Fruit fly (Drosophila melanogaster) whole organism, prepupa: ENCODE results near the gene CG15740.

ENCODE experiments used
- CG11294 ChIP-seq: fragments of 200-800 bp; sonication (Bioruptor generic); IDR thresholded peaks from 2 replicates; pipeline ENCODE4 v1.3.6; 2022; ENCODE audit warnings: missing biosample characterization, missing genetic modification characterization
- CG11902 ChIP-seq: fragments of 200-800 bp; sonication (Bioruptor generic); optimal IDR thresholded peaks from 3 replicates; lab custom pipeline; 2016; ENCODE audit warnings: missing biosample characterization, missing genetic modification characterization
- CG15336 ChIP-seq: fragments of 200-800 bp; sonication (Bioruptor generic); IDR thresholded peaks from 2 replicates; pipeline ENCODE4 v1.3.6; 2022; ENCODE audit warnings: missing biosample characterization, missing genetic modification characterization
- CG16779 ChIP-seq: fragments of 200-800 bp; sonication (Bioruptor generic); optimal IDR thresholded peaks from 3 replicates; lab custom pipeline; 2017; ENCODE audit warnings: missing biosample characterization, mild to moderate bottlenecking, missing genetic modification characterization
- CG3032 ChIP-seq: fragments of 200-800 bp; optimal IDR thresholded peaks from 2 replicates; lab custom pipeline; 2019; ENCODE audit warnings: missing biosample characterization, mild to moderate bottlenecking, missing genetic modification characterization, moderate library complexity
- CG31627 ChIP-seq: fragments of 200-800 bp; sonication (Bioruptor generic); optimal IDR thresholded peaks from 3 replicates; lab custom pipeline; 2016; ENCODE audit warnings: missing biosample characterization, missing genetic modification characterization
- CG4318 ChIP-seq: fragments of 200-800 bp; sonication (Bioruptor generic); optimal IDR thresholded peaks from 3 replicates; lab custom pipeline; 2017; ENCODE audit warnings: missing biosample characterization, mild to moderate bottlenecking, missing genetic modification characterization
- CG6163 ChIP-seq: fragments of 200-800 bp; sonication (Bioruptor generic); IDR thresholded peaks from 3 replicates; pipeline ENCODE4 v1.3.6; 2022; ENCODE audit warnings: missing biosample characterization, missing genetic modification characterization
- CG6276 ChIP-seq: fragments of 200-800 bp; sonication (Bioruptor generic); optimal IDR thresholded peaks from 2 replicates; lab custom pipeline; 2017; ENCODE audit warnings: missing biosample characterization, mild to moderate bottlenecking, missing genetic modification characterization
- CG6808 ChIP-seq: fragments of 200-800 bp; sonication (Bioruptor generic); optimal IDR thresholded peaks from 3 replicates; lab custom pipeline; 2017; ENCODE audit warnings: missing biosample characterization, missing genetic modification characterization, mild to moderate bottlenecking, moderate library complexity, missing genetic modification reagents
- CG6854 ChIP-seq: fragments of 200-800 bp; sonication (Bioruptor generic); optimal IDR thresholded peaks from 2 replicates; lab custom pipeline; 2017; ENCODE audit warnings: missing biosample characterization, mild to moderate bottlenecking, missing genetic modification characterization
- CG8119 ChIP-seq: fragments of 200-800 bp; sonication (Bioruptor generic); IDR thresholded peaks from 3 replicates; pipeline ENCODE4 v1.3.6; 2022; ENCODE audit warnings: missing biosample characterization, missing genetic modification characterization
- CG8319 ChIP-seq: fragments of 200-800 bp; sonication (Bioruptor generic); optimal IDR thresholded peaks from 3 replicates; lab custom pipeline; 2016; ENCODE audit warnings: missing biosample characterization, missing genetic modification characterization
- CG8632 ChIP-seq: fragments of 200-800 bp; sonication (Bioruptor generic); optimal IDR thresholded peaks from 3 replicates; lab custom pipeline; 2016; ENCODE audit warnings: missing biosample characterization, missing genetic modification characterization
- CG9139 ChIP-seq: fragments of 200-800 bp; sonication (Bioruptor generic); optimal IDR thresholded peaks from 3 replicates; lab custom pipeline; 2017; ENCODE audit warnings: missing biosample characterization, mild to moderate bottlenecking, missing genetic modification characterization
- Eip78C ChIP-seq: fragments of 200-800 bp; sonication (Bioruptor generic); peaks from one replicate; lab custom pipeline; 2016; ENCODE audit warnings: missing biosample characterization, missing genetic modification characterization
- Ets21C ChIP-seq: fragments of 200-800 bp; sonication (Bioruptor generic); optimal IDR thresholded peaks from 3 replicates; lab custom pipeline; 2016; ENCODE audit warnings: missing biosample characterization, missing genetic modification characterization
- Ets96B ChIP-seq: fragments of 200-800 bp; optimal IDR thresholded peaks from 2 replicates; lab custom pipeline; 2019; ENCODE audit warnings: missing biosample characterization, mild to moderate bottlenecking, missing genetic modification characterization, moderate library complexity
- Gug ChIP-seq: fragments of 200-800 bp; sonication (Bioruptor generic); IDR thresholded peaks from 2 replicates; pipeline ENCODE4 v1.3.6; 2022; ENCODE audit warnings: missing biosample characterization, missing genetic modification characterization
- Hr38 ChIP-seq: sonication (Bioruptor generic); optimal IDR thresholded peaks from 2 replicates; lab custom pipeline; 2016; ENCODE audit warnings: missing biosample characterization, missing genetic modification characterization
- Hr39 ChIP-seq: fragments of 200-800 bp; sonication (Bioruptor generic); optimal IDR thresholded peaks from 2 replicates; lab custom pipeline; 2016; ENCODE audit warnings: missing biosample characterization, missing genetic modification characterization
- Lpt ChIP-seq: fragments of 200-800 bp; sonication (Bioruptor generic); optimal IDR thresholded peaks from 3 replicates; lab custom pipeline; 2016; ENCODE audit warnings: missing biosample characterization, missing genetic modification characterization
- Met ChIP-seq: fragments of 200-800 bp; sonication (Bioruptor generic); optimal IDR thresholded peaks from 3 replicates; lab custom pipeline; 2016; ENCODE audit warnings: missing biosample characterization, missing genetic modification characterization
- OdsH ChIP-seq: fragments of 200-800 bp; sonication (Bioruptor generic); optimal IDR thresholded peaks from 3 replicates; lab custom pipeline; 2016; ENCODE audit warnings: missing biosample characterization, missing genetic modification characterization
- Sox102F ChIP-seq: fragments of 200-800 bp; sonication (Bioruptor generic); optimal IDR thresholded peaks from 2 replicates; lab custom pipeline; 2016; ENCODE audit warnings: missing biosample characterization, mild to moderate bottlenecking, missing genetic modification characterization
- Sox15 ChIP-seq: fragments of 200-800 bp; sonication (Bioruptor generic); optimal IDR thresholded peaks from 3 replicates; lab custom pipeline; 2016; ENCODE audit warnings: missing biosample characterization, missing genetic modification characterization
- achi ChIP-seq: fragments of 200-800 bp; sonication (Bioruptor generic); optimal IDR thresholded peaks from 3 replicates; lab custom pipeline; 2016; ENCODE audit warnings: missing biosample characterization, missing genetic modification characterization
- dac ChIP-seq: fragments of 200-800 bp; sonication (Bioruptor generic); optimal IDR thresholded peaks from 2 replicates; lab custom pipeline; 2017; ENCODE audit warnings: missing biosample characterization, mild to moderate bottlenecking, missing genetic modification characterization
- dsx ChIP-seq: fragments of 200-800 bp; optimal IDR thresholded peaks from 3 replicates; lab custom pipeline; 2019; ENCODE audit warnings: missing biosample characterization, mild to moderate bottlenecking, missing genetic modification characterization, moderate library complexity; ENCODE audit not compliant: poor library complexity, severe bottlenecking
- eg ChIP-seq: fragments of 200-800 bp; sonication (Bioruptor generic); IDR thresholded peaks from 3 replicates; pipeline ENCODE4 v1.3.6; 2022; ENCODE audit warnings: missing biosample characterization, missing genetic modification characterization
- fd59A ChIP-seq: fragments of 200-800 bp; sonication (Bioruptor generic); optimal IDR thresholded peaks from 2 replicates; lab custom pipeline; 2017; ENCODE audit warnings: missing biosample characterization, mild to moderate bottlenecking, missing genetic modification characterization, missing genetic modification reagents
- fd85E ChIP-seq: fragments of 200-800 bp; sonication (Bioruptor generic); optimal IDR thresholded peaks from 3 replicates; lab custom pipeline; 2016; ENCODE audit warnings: missing biosample characterization, missing genetic modification characterization
- fkh ChIP-seq: fragments of 200-800 bp; sonication (Bioruptor generic); optimal IDR thresholded peaks from 3 replicates; lab custom pipeline; 2017; ENCODE audit warnings: missing biosample characterization, mild to moderate bottlenecking, missing genetic modification characterization, moderate library complexity
- spab ChIP-seq: fragments of 200-800 bp; sonication (Bioruptor generic); optimal IDR thresholded peaks from 2 replicates; lab custom pipeline; 2017; ENCODE audit warnings: missing biosample characterization, mild to moderate bottlenecking, missing genetic modification characterization, missing genetic modification reagents
- ss ChIP-seq, 2 experiments: fragments of 200-800 bp; sonication (Bioruptor generic); optimal IDR thresholded peaks; 2 replicates in 1 of 2; 3 replicates in 1 of 2; lab custom pipeline; 2017 to 2018; ENCODE audit warnings: mild to moderate bottlenecking in 2 of 2, missing biosample characterization in 2 of 2, missing genetic modification characterization in 2 of 2, moderate library complexity in 1 of 2
- svp ChIP-seq: fragments of 200-800 bp; sonication (Bioruptor generic); peaks from one replicate; lab custom pipeline; 2016; ENCODE audit warnings: missing biosample characterization, missing genetic modification characterization
- vri ChIP-seq: fragments of 200-800 bp; sonication (Bioruptor generic); optimal IDR thresholded peaks from 3 replicates; lab custom pipeline; 2016; ENCODE audit warnings: missing biosample characterization, mild to moderate bottlenecking, missing genetic modification characterization

The CG15740 gene

DNA sequence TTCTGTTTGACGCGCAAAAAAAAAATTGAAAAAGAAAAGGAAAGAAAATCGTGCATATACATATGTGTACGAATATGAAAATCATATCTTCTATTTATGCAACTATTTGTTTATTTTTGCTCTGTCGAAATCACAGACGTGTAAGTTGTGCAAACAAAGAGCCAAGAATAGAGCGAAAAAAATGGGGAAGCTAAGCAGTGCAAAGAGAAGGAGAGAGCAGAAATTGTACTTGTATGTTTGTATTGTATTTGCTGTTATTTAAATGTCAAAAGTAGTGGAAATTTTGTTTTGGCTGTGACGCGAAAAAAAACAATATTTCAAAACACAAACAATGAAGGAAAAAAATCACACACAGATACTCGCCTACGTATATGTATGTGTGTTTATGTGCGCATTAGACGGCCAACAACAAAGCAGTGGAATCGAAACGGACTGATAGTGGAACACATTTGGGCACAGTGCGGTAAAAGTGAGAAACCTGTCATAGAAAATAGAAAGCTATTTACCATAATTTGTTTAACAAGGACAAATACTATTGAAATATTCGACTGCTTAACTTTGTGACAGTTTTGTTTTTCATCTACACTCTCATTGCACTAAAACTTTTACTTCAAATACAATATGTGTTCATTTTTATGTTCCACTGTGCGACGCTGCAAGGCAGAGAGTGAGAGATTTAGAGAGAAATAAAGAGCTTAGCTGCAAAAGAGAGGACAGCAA, 27.7 kb downstream of the CG15740 start (continued):
- TF ChIP-seq achi (GFP tag; lab: Kevin White, UChicago) (peak; percentile 95), CG9139 (GFP tag; lab: Kevin White, UChicago) (peak; percentile 48), CG3032 (tag; lab: Kevin White, UChicago) (peak; percentile 82), CG6276 (GFP tag; lab: Kevin White, UChicago) (peak; percentile 97), fd85E (GFP tag; lab: Kevin White, UChicago) (peak; percentile 66), Ets21C (GFP tag; lab: Kevin White, UChicago) (peak; percentile 85), Gug (GFP tag; lab: Robert Waterston, UW) (peak; percentile 95), OdsH (GFP tag; lab: Kevin White, UChicago) (peak; percentile 95), CG15336 (GFP tag; lab: Robert Waterston, UW) (peak; percentile 99), Hr38 (GFP tag; lab: Kevin White, UChicago) (peak; percentile 60), CG8119 (GFP tag; lab: Robert Waterston, UW) (peak; percentile 98), CG8319 (GFP tag; lab: Kevin White, UChicago) (peak; percentile 84), CG4318 (GFP tag; lab: Kevin White, UChicago) (peak; percentile 95), Sox102F (GFP tag; lab: Kevin White, UChicago) (peak; percentile 94), vri (peak; percentile 92), Lpt (GFP tag; lab: Kevin White, UChicago) (peak; percentile 96), CG6808 (peak; percentile 77), CG11902 (GFP tag; lab: Kevin White, UChicago) (peak; percentile 68), Sox15 (GFP tag; lab: Kevin White, UChicago) (peak; percentile 74), CG31627 (GFP tag; lab: Kevin White, UChicago) (peak; percentile 89), dac (GFP tag; lab: Kevin White, UChicago) (peak; percentile 93), Met (GFP tag; lab: Kevin White, UChicago) (peak; percentile 95), CG11294 (GFP tag; lab: Robert Waterston, UW) (peak; percentile 95), fd59A (peak; percentile 83)

DNA sequence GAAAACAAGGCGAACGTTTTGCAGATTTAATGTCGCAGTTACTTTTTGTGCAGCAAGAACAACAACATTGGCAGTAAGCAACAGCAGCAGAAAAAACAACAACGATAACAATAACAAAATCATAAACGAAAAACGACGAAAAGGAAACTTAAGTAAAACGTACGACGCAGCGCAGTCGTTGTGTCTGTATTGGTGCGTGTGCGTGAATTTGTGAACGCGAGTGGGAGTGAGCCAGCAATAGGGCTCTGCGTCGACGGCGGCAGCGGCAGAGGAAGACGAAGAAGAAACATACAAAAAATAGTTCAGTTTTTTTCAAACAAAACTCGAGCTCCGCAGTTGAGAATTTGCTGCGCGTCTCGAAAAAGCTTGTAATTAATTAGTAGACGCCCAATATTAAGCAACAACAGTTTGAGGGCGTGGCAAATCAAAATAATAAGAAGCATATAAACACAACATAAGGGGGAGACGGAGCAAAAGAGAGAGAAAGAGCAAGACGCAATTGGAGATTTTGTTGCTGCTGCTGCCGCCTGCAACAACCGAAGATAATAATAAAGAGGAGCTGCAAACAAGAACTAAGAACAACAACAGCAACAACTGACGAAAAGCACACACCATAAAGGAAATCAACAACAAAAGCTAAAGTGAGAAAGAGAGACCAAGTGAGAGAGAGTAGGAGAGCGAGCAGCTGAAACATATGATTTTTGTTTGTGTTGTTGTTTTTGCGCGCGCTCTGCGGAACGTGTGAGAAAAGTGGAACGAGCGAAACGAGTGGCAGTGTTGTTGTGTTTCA, 28.5 kb downstream of the CG15740 start:
- TF ChIP-seq dac (GFP tag; lab: Kevin White, UChicago) (no peak), Eip78C (no peak), Lpt (GFP tag; lab: Kevin White, UChicago) (no peak), Ets96B (tag; lab: Kevin White, UChicago) (peak; percentile 12), eg (GFP tag; lab: Robert Waterston, UW) (peak; percentile 39; the same call in 1 of the 3 replicates), Hr38 (GFP tag; lab: Kevin White, UChicago) (no peak), CG8119 (GFP tag; lab: Robert Waterston, UW) (peak; percentile 23; the same call in 2 of the 3 replicates), spab (GFP tag; lab: Kevin White, UChicago) (no peak), ss (GFP tag; optimal IDR thresholded peaks at IDR 0.05; lab: Kevin White, UChicago) (peak; percentile 6 to 41), CG6808 (peak; percentile 47), fkh (peak; percentile 52), svp (GFP tag; lab: Kevin White, UChicago) (peak; percentile 23), vri (peak; percentile 15), CG9139 (GFP tag; lab: Kevin White, UChicago) (peak; percentile 4), CG6854 (GFP tag; lab: Kevin White, UChicago) (peak; percentile 26), CG16779 (tag; lab: Kevin White, UChicago) (peak; percentile 2), dsx (peak; percentile 14), CG6163 (peak; percentile 79), CG8632 (peak; percentile 18), Hr39 (no peak)
